Fruit fly (Drosophila melanogaster) whole organism, embryonic: ENCODE results near the gene CG46026.
A peak's percentile ranks its signal among the peaks of the same experiment; 100 is the strongest.

Experiments used
- Blimp-1 ChIP-seq: fragments of 200-800 bp; sonication (Bioruptor generic); optimal IDR thresholded peaks from 3 replicates; lab custom pipeline; 2018; ENCODE audit warnings: missing biosample characterization, missing genetic modification characterization, mild to moderate bottlenecking, moderate library complexity, missing genetic modification reagents
- CG11504 ChIP-seq: fragments of 200-800 bp; sonication (Bioruptor generic); optimal IDR thresholded peaks from 3 replicates; lab custom pipeline; 2019; ENCODE audit warnings: missing biosample characterization, mild to moderate bottlenecking, missing genetic modification characterization, moderate library complexity
- CG12071 ChIP-seq: fragments of 200-800 bp; sonication (Bioruptor generic); optimal IDR thresholded peaks from 3 replicates; lab custom pipeline; 2018; ENCODE audit warnings: missing biosample characterization, mild to moderate bottlenecking, missing genetic modification characterization
- CG14667 ChIP-seq: fragments of 200-800 bp; sonication (Bioruptor generic); IDR thresholded peaks from 2 replicates; pipeline ENCODE4 v1.3.6; 2022; ENCODE audit warnings: missing biosample characterization, missing genetic modification characterization
- CG17186 ChIP-seq: fragments of 200-800 bp; sonication (Bioruptor generic); optimal IDR thresholded peaks from 3 replicates; lab custom pipeline; 2017; ENCODE audit warnings: missing biosample characterization, missing genetic modification reagents, missing genetic modification characterization
- CG2129 ChIP-seq: fragments of 200-800 bp; sonication (Bioruptor generic); IDR thresholded peaks from 2 replicates; pipeline ENCODE4 v1.3.6; 2022; ENCODE audit warnings: missing biosample characterization, missing genetic modification characterization; ENCODE audit not compliant: partially characterized antibody
- CG2199 ChIP-seq: fragments of 200-800 bp; sonication (Bioruptor generic); IDR thresholded peaks from 3 replicates; pipeline ENCODE4 v1.3.6; 2022; ENCODE audit warnings: missing biosample characterization, missing genetic modification characterization
- CG31388 ChIP-seq: fragments of 200-800 bp; sonication (Bioruptor generic); optimal IDR thresholded peaks from 2 replicates; lab custom pipeline; 2016; ENCODE audit warnings: missing biosample characterization, missing genetic modification characterization
- CG5953 ChIP-seq: fragments of 200-800 bp; sonication (Bioruptor generic); IDR thresholded peaks from 2 replicates; pipeline ENCODE4 v1.3.6; 2022; ENCODE audit warnings: missing biosample characterization, missing genetic modification characterization
- CG7372 ChIP-seq: fragments of 200-800 bp; sonication (Bioruptor generic); IDR thresholded peaks from 2 replicates; pipeline ENCODE4 v1.3.6; 2022; ENCODE audit warnings: missing biosample characterization, missing genetic modification characterization
- CG8924 ChIP-seq: fragments of 200-800 bp; optimal IDR thresholded peaks from 3 replicates; lab custom pipeline; 2019; ENCODE audit warnings: missing biosample characterization, mild to moderate bottlenecking, missing genetic modification characterization, moderate library complexity
- Ets65A ChIP-seq: fragments of 200-800 bp; sonication (Bioruptor generic); peaks from one replicate; lab custom pipeline; 2016; ENCODE audit warnings: missing biosample characterization, missing genetic modification characterization
- Gsc ChIP-seq: fragments of 200-800 bp; sonication (Bioruptor generic); IDR thresholded peaks from 2 replicates; pipeline ENCODE4 v1.3.6; 2022; ENCODE audit warnings: missing biosample characterization, missing genetic modification characterization
- Hr78 ChIP-seq, 2 experiments: fragments of 200-800 bp in 1 of 2; fragments of >200 bp in 1 of 2; sonication (Bioruptor generic) in 1 of 2; optimal IDR thresholded peaks; 2 replicates each; lab custom pipeline; 2017 to 2019; ENCODE audit warnings: missing biosample characterization in 2 of 2, missing genetic modification characterization in 2 of 2, mild to moderate bottlenecking in 1 of 2, moderate library complexity in 1 of 2
- Med ChIP-seq: fragments of 200-800 bp; sonication (Bioruptor generic); peaks from one replicate; lab custom pipeline; 2016; ENCODE audit warnings: missing biosample characterization, missing genetic modification characterization, mild to moderate bottlenecking, inconsistent platforms, moderate library complexity
- Poxn ChIP-seq: fragments of 200-800 bp; sonication (Bioruptor generic); IDR thresholded peaks from 2 replicates; pipeline ENCODE4 v1.3.6; 2022; ENCODE audit warnings: missing biosample characterization, missing genetic modification characterization
- Trl ChIP-seq, 3 experiments: fragments of >200 bp in 2 of 3; fragments of 200-800 bp in 1 of 3; sonication (Bioruptor generic) in 1 of 3; optimal IDR thresholded peaks; 2 replicates in 1 of 3; 3 replicates in 2 of 3; lab custom pipeline; 2016 to 2017; ENCODE audit warnings: missing biosample characterization in 1 of 3, missing genetic modification characterization in 1 of 3
- cad ChIP-seq: fragments of >200 bp; optimal IDR thresholded peaks from 2 replicates; lab custom pipeline; 2017; ENCODE audit warnings: missing biosample characterization, missing genetic modification characterization
- chinmo ChIP-seq: fragments of 200-800 bp; sonication (Bioruptor generic); IDR thresholded peaks from 4 replicates; pipeline ENCODE4 v1.3.6; 2022; ENCODE audit warnings: missing biosample characterization, missing genetic modification characterization; ENCODE audit not compliant: partially characterized antibody
- chm ChIP-seq: fragments of 200-800 bp; sonication (Bioruptor generic); IDR thresholded peaks from 2 replicates; pipeline ENCODE4 v1.3.6; 2022; ENCODE audit warnings: missing biosample characterization, missing genetic modification characterization
- ci ChIP-seq: fragments of 200-800 bp; sonication (Bioruptor generic); IDR thresholded peaks from 3 replicates; pipeline ENCODE4 v1.3.6; 2022; ENCODE audit warnings: missing biosample characterization, missing genetic modification characterization
- fd3F ChIP-seq: fragments of 200-800 bp; sonication (Bioruptor generic); optimal IDR thresholded peaks from 2 replicates; lab custom pipeline; 2018; ENCODE audit warnings: missing biosample characterization, mild to moderate bottlenecking, missing genetic modification characterization, moderate library complexity
- gce ChIP-seq: fragments of 200-800 bp; sonication (Bioruptor generic); IDR thresholded peaks from 3 replicates; pipeline ENCODE4 v1.3.6; 2022; ENCODE audit warnings: missing biosample characterization, missing genetic modification characterization
- ind ChIP-seq: fragments of 200-800 bp; sonication (Bioruptor generic); optimal IDR thresholded peaks from 3 replicates; lab custom pipeline; 2016; ENCODE audit warnings: missing biosample characterization, missing genetic modification characterization
- kni ChIP-seq: fragments of 200-800 bp; sonication (Bioruptor generic); optimal IDR thresholded peaks from 3 replicates; lab custom pipeline; 2017; ENCODE audit warnings: mild to moderate bottlenecking, missing biosample characterization, missing genetic modification reagents, missing genetic modification characterization
- lab ChIP-seq: fragments of 200-800 bp; sonication (Bioruptor generic); optimal IDR thresholded peaks from 3 replicates; lab custom pipeline; 2017; ENCODE audit warnings: missing biosample characterization, missing genetic modification characterization, mild to moderate bottlenecking, moderate library complexity, missing genetic modification reagents
- oc ChIP-seq: fragments of 200-800 bp; sonication (Bioruptor generic); optimal IDR thresholded peaks from 2 replicates; lab custom pipeline; 2018; ENCODE audit warnings: missing biosample characterization, mild to moderate bottlenecking, missing genetic modification characterization, moderate library complexity
- otp ChIP-seq: fragments of 200-800 bp; sonication (Bioruptor generic); IDR thresholded peaks from 3 replicates; pipeline ENCODE4, ENCODE4 v1.3.6; 2022; ENCODE audit warnings: missing biosample characterization, missing genetic modification characterization
- pan ChIP-seq, 4 experiments: fragments of >200 bp in 3 of 4; fragments of 200-800 bp in 1 of 4; sonication (Bioruptor generic) in 1 of 4; optimal IDR thresholded peaks in 3 of 4; IDR thresholded peaks in 1 of 4; 2 replicates each; pipeline versions ENCODE4 v1.3.6 to Lab custom; 2017 to 2022; ENCODE audit warnings: missing biosample characterization in 2 of 4, missing genetic modification characterization in 2 of 4, mixed read lengths in 1 of 4
- sens ChIP-seq: fragments of 200-800 bp; sonication (Bioruptor generic); peaks from one replicate; lab custom pipeline; 2016; ENCODE audit warnings: missing biosample characterization, missing genetic modification characterization
- slbo ChIP-seq: fragments of 200-800 bp; sonication (Bioruptor generic); IDR thresholded peaks from 2 replicates; pipeline ENCODE4 v1.3.6; 2022; ENCODE audit warnings: missing biosample characterization, missing genetic modification characterization
- sna ChIP-seq: fragments of 200-800 bp; sonication (Bioruptor generic); IDR thresholded peaks from 2 replicates; pipeline ENCODE4 v1.3.6; 2022; ENCODE audit warnings: missing biosample characterization, missing genetic modification characterization; ENCODE audit not compliant: partially characterized antibody
- sqz ChIP-seq: fragments of 200-800 bp; sonication (Bioruptor generic); optimal IDR thresholded peaks from 3 replicates; lab custom pipeline; 2018; ENCODE audit warnings: missing biosample characterization, mild to moderate bottlenecking, missing genetic modification characterization
- tll ChIP-seq, 2 experiments: fragments of 200-800 bp in 1 of 2; fragments of >200 bp in 1 of 2; sonication (Bioruptor generic) in 1 of 2; optimal IDR thresholded peaks; 2 replicates each; lab custom pipeline; 2017 to 2019; ENCODE audit warnings: missing biosample characterization in 2 of 2, missing genetic modification characterization in 2 of 2, mild to moderate bottlenecking in 1 of 2, moderate library complexity in 1 of 2
- vvl ChIP-seq: fragments of 200-800 bp; sonication (Bioruptor generic); IDR thresholded peaks from 2 replicates; pipeline ENCODE4 v1.3.6; 2022; ENCODE audit warnings: missing biosample characterization, missing genetic modification characterization
- zfh1 ChIP-seq: fragments of 200-800 bp; sonication (Bioruptor generic); IDR thresholded peaks from 3 replicates; pipeline ENCODE4 v1.3.6; 2022; ENCODE audit warnings: missing biosample characterization, missing genetic modification characterization

Gene CG46026

DNA sequence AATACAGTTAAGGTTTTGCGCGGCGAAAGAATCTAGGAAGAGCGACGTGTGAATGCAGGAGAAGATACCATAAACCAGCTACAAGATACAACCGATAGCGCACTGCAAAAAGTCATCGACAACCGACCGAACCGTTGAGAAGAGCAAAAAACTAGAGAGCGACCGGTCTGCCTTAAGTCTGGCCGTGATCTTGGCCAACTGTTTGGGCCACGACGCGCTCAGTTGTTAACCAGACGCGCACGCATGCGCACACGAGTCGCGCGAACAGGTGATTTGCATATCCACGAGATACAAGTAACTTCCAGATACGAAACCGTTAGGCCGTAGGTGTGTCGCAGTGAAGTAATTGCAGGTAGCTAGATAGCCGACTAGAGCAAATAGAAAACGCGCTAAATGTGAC is 8.4 kb downstream of the CG46026 start (continued):
- TF ChIP-seq CG12071 (GFP tag; lab: Kevin White, UChicago) (no peak), CG8924 (no peak), pan (optimal IDR thresholded peaks at IDR 0.05; lab: Kevin White, UChicago) (no peak), pan (GFP tag; optimal IDR thresholded peaks at IDR 0.05 in 1 of 2, IDR thresholded peaks at IDR 0.05 in 1 of 2) (peak in 1 of 2 experiments; percentile 31), cad (GFP tag; lab: Kevin White, UChicago) (no peak), lab (GFP tag; lab: Kevin White, UChicago) (no peak), CG31388 (GFP tag; lab: Kevin White, UChicago) (no peak), ci (GFP tag; lab: Robert Waterston, UW) (peak; percentile 52; the same call in 2 of the 3 replicates), sna (no peak), chinmo (0 out of 4 replicates have a peak, but pooled peaks have one; percentile 28), tll (GFP tag; optimal IDR thresholded peaks at IDR 0.05; lab: Kevin White, UChicago) (peak in 1 of 2 experiments; percentile 22), Gsc (no peak), CG2129 (GFP tag; lab: Robert Waterston, UW) (no peak), ind (GFP tag; lab: Kevin White, UChicago) (no peak), CG17186 (GFP tag; lab: Kevin White, UChicago) (no peak), Trl (optimal IDR thresholded peaks at IDR 0.05; lab: Kevin White, UChicago) (peak; percentile 13 to 14), Trl (GFP tag; optimal IDR thresholded peaks at IDR 0.05; lab: Kevin White, UChicago) (no peak), slbo (GFP tag; lab: Robert Waterston, UW) (no peak), CG11504 (tag; lab: Kevin White, UChicago) (no peak), otp (GFP tag; lab: Robert Waterston, UW) (no peak), kni (GFP tag; lab: Kevin White, UChicago) (peak; percentile 5)
- TF ChIP-seq, all 482 proteins: peak for 11

- peak; percentile 48 for TF ChIP-seq Med (GFP tag; lab: Kevin White, UChicago)
- TF ChIP-seq CG14667, result no peak
- TF ChIP-seq vvl, result 0 out of 2 replicates have a peak, but pooled peaks have one; percentile 13
- no peak for TF ChIP-seq Poxn
- TF ChIP-seq Hr78 (GFP tag; optimal IDR thresholded peaks at IDR 0.05; lab: Kevin White, UChicago), result peak in 1 of 2 experiments; percentile 38
- TF ChIP-seq Blimp-1 (GFP tag; lab: Kevin White, UChicago), result peak; percentile 69
- peak; percentile 71 for TF ChIP-seq kni (GFP tag; lab: Kevin White, UChicago)
- TF ChIP-seq, all 482 proteins: peak for 5
Measured at dm6 chr3R:6329774-6330298, 23.2 kb downstream of the CG46026 start, which contains the start of gene Osi18. Gene Osi18, plus strand, starts transcription at chr3R:6330248.

- TF ChIP-seq Ets65A (GFP tag; lab: Kevin White, UChicago) (peak; percentile 65), chm (no peak), chinmo (0 out of 4 replicates have a peak, but pooled peaks have one; percentile 14), fd3F (GFP tag; lab: Kevin White, UChicago) (no peak), gce (GFP tag; lab: Robert Waterston, UW) (0 out of 3 replicates have a peak, but pooled peaks have one; percentile 5), CG2199 (GFP tag; lab: Robert Waterston, UW) (0 out of 3 replicates have a peak, but pooled peaks have one; percentile 15), vvl (0 out of 2 replicates have a peak, but pooled peaks have one; percentile 20), oc (tag; lab: Kevin White, UChicago) (peak; percentile 32), sens (GFP tag; lab: Kevin White, UChicago) (peak; percentile 86), zfh1 (0 out of 3 replicates have a peak, but pooled peaks have one; percentile 39), CG5953 (GFP tag; lab: Robert Waterston, UW) (no peak), Med (GFP tag; lab: Kevin White, UChicago) (peak; percentile 42), CG7372 (GFP tag; lab: Robert Waterston, UW) (peak; percentile 61), sqz (GFP tag; lab: Kevin White, UChicago) (peak; percentile 18)
Measured at dm6 chr3R:6334906-6335433, 28.3 kb downstream of the CG46026 start, which contains the start of gene Osi19. Gene Osi19, plus strand, starts transcription at chr3R:6335362.
